Worm (Caenorhabditis elegans) whole organism, L4 larva: ENCODE measurements around the gene mec-7.

Source experiments
- F10B5.3 ChIP-seq: sonication (generic microtip); optimal IDR thresholded peaks from 2 replicates; lab custom pipeline; 2016; ENCODE audit warnings: mild to moderate bottlenecking, missing genetic modification characterization, missing compliant biosample characterization
- R02D3.7 ChIP-seq: fragments of 150-350 bp; sonication (generic microtip); optimal IDR thresholded peaks from 3 replicates; lab custom pipeline; 2014; ENCODE audit warnings: missing biosample characterization, missing genetic modification characterization
- aha-1 ChIP-seq: fragments of 150-350 bp; peaks from one replicate; lab custom pipeline; 2014; ENCODE audit warnings: missing biosample characterization, missing genetic modification characterization
- aly-2 ChIP-seq: sonication (generic microtip); optimal IDR thresholded peaks from 2 replicates; lab custom pipeline; 2018; ENCODE audit warnings: missing biosample characterization, missing genetic modification characterization
- ama-1 ChIP-seq: fragments of 150-350 bp; optimal IDR thresholded peaks from 2 replicates; lab custom pipeline; 2014; ENCODE audit warnings: inconsistent platforms, mixed read lengths
- attf-4 ChIP-seq: sonication (generic microtip); optimal IDR thresholded peaks from 3 replicates; lab custom pipeline; 2017; ENCODE audit warnings: missing biosample characterization, missing genetic modification characterization
- ceh-20 ChIP-seq: fragments of 200-800 bp; sonication (Bioruptor generic); IDR thresholded peaks from 2 replicates; pipeline ENCODE4 v1.3.6; 2022; ENCODE audit warnings: missing genetic modification reagents, missing genetic modification characterization, missing compliant biosample characterization
- ceh-28 ChIP-seq: fragments of 150-350 bp; optimal IDR thresholded peaks from 2 replicates; lab custom pipeline; 2014; ENCODE audit warnings: missing biosample characterization, missing genetic modification reagents, missing genetic modification characterization
- ceh-44 ChIP-seq: fragments of 200-800 bp; sonication (Bioruptor generic); IDR thresholded peaks from 2 replicates; pipeline ENCODE4 v1.3.6; 2022; ENCODE audit warnings: missing genetic modification reagents, missing genetic modification characterization, missing compliant biosample characterization
- ceh-82 ChIP-seq: sonication (generic microtip); optimal IDR thresholded peaks from 2 replicates; lab custom pipeline; 2017; ENCODE audit warnings: missing biosample characterization, missing genetic modification characterization
- cey-2 ChIP-seq: sonication (generic microtip); optimal IDR thresholded peaks from 3 replicates; lab custom pipeline; 2017; ENCODE audit warnings: missing genetic modification characterization, mild to moderate bottlenecking, missing compliant biosample characterization, antibody characterized with exemption, borderline replicate concordance; ENCODE audit not compliant: insufficient read depth
- daf-16 ChIP-seq, 3 experiments: sonication (generic microtip); optimal IDR thresholded peaks; 2 replicates each; lab custom pipeline; 2016 to 2017; ENCODE audit warnings: missing genetic modification characterization in 3 of 3, missing genetic modification reagents in 3 of 3, mild to moderate bottlenecking in 2 of 3, missing compliant biosample characterization in 2 of 3, missing biosample characterization in 1 of 3, moderate library complexity in 1 of 3
- dve-1 ChIP-seq: sonication (generic microtip); optimal IDR thresholded peaks from 2 replicates; lab custom pipeline; 2017; ENCODE audit warnings: antibody characterized with exemption, mild to moderate bottlenecking, missing genetic modification characterization, missing compliant biosample characterization; ENCODE audit not compliant: insufficient read depth
- egl-27 ChIP-seq: sonication (generic microtip); optimal IDR thresholded peaks from 3 replicates; lab custom pipeline; 2017; ENCODE audit warnings: missing biosample characterization, missing genetic modification reagents, missing genetic modification characterization
- hif-1 ChIP-seq, 2 experiments: sonication (generic microtip); optimal IDR thresholded peaks; 2 replicates each; lab custom pipeline; 2016 to 2017; ENCODE audit warnings: missing compliant biosample characterization in 2 of 2, missing genetic modification characterization in 2 of 2, missing genetic modification reagents in 2 of 2, missing genotype in 2 of 2, mild to moderate bottlenecking in 1 of 2
- hlh-30 ChIP-seq: sonication (generic microtip); optimal IDR thresholded peaks from 2 replicates; lab custom pipeline; 2017; ENCODE audit warnings: antibody characterized with exemption, mild to moderate bottlenecking, missing genetic modification characterization, missing compliant biosample characterization; ENCODE audit not compliant: insufficient read depth
- lim-7 ChIP-seq: fragments of 200-800 bp; sonication (Bioruptor generic); IDR thresholded peaks from 2 replicates; pipeline ENCODE4 v1.3.6; 2022; ENCODE audit warnings: missing genetic modification characterization, missing compliant biosample characterization
- lin-15B ChIP-seq: fragments of 150-350 bp; sonication (generic microtip); optimal IDR thresholded peaks from 3 replicates; lab custom pipeline; 2014; ENCODE audit warnings: missing biosample characterization, missing genetic modification characterization
- lin-29 ChIP-seq: fragments of 200-800 bp; sonication (Bioruptor generic); IDR thresholded peaks from 2 replicates; pipeline ENCODE4 v1.3.6; 2022; ENCODE audit warnings: missing genetic modification reagents, missing genetic modification characterization, missing compliant biosample characterization
- madf-5 ChIP-seq, 2 experiments: fragments of 200-800 bp; sonication (Bioruptor generic); IDR thresholded peaks; 2 replicates each; pipeline ENCODE4 v1.3.6; 2022; ENCODE audit warnings: missing compliant biosample characterization in 2 of 2, missing genetic modification characterization in 2 of 2
- mes-2 ChIP-seq: sonication (generic microtip); optimal IDR thresholded peaks from 2 replicates; lab custom pipeline; 2016; ENCODE audit warnings: missing genotype, mild to moderate bottlenecking, missing genetic modification characterization, missing compliant biosample characterization; ENCODE audit not compliant: poor library complexity, severe bottlenecking
- mxl-3 ChIP-seq: fragments of 200-800 bp; sonication (Bioruptor generic); optimal IDR thresholded peaks from 2 replicates; lab custom pipeline; 2018; ENCODE audit warnings: mild to moderate bottlenecking, missing genetic modification characterization, missing compliant biosample characterization
- nhr-25 ChIP-seq: sonication (generic microtip); optimal IDR thresholded peaks from 2 replicates; lab custom pipeline; 2017; ENCODE audit warnings: missing genetic modification characterization, mild to moderate bottlenecking, missing compliant biosample characterization, antibody characterized with exemption, moderate library complexity, borderline replicate concordance; ENCODE audit not compliant: insufficient read depth
- nhr-28 ChIP-seq: fragments of 150-350 bp; optimal IDR thresholded peaks from 2 replicates; lab custom pipeline; 2014; ENCODE audit warnings: missing biosample characterization, missing genetic modification characterization
- nhr-42 ChIP-seq: fragments of 200-800 bp; sonication (Bioruptor generic); IDR thresholded peaks from 2 replicates; pipeline ENCODE4 v1.3.6; 2022; ENCODE audit warnings: missing genetic modification characterization, missing compliant biosample characterization
- nhr-6 ChIP-seq: fragments of 150-350 bp; optimal IDR thresholded peaks from 2 replicates; lab custom pipeline; 2014; ENCODE audit warnings: missing biosample characterization, missing genetic modification characterization
- nhr-77 ChIP-seq: fragments of 150-350 bp; optimal IDR thresholded peaks from 2 replicates; lab custom pipeline; 2014; ENCODE audit warnings: missing biosample characterization, missing genetic modification characterization
- pha-4 ChIP-seq, 2 experiments: fragments of 150-350 bp in 1 of 2; fragments of 200-800 bp in 1 of 2; sonication (Bioruptor generic) in 1 of 2; IDR thresholded peaks in 1 of 2; optimal IDR thresholded peaks in 1 of 2; 2 replicates each; pipeline versions ENCODE4 v1.3.6 to Lab custom; 2014 to 2022; ENCODE audit warnings: missing genetic modification characterization in 2 of 2, missing genetic modification reagents in 2 of 2, missing biosample characterization in 1 of 2, missing compliant biosample characterization in 1 of 2
- php-3 ChIP-seq: fragments of 200-800 bp; sonication (Bioruptor generic); IDR thresholded peaks from 2 replicates; pipeline ENCODE4 v1.3.6; 2022; ENCODE audit warnings: missing genetic modification reagents, missing genetic modification characterization, missing compliant biosample characterization
- pqm-1 ChIP-seq: sonication (generic microtip); optimal IDR thresholded peaks from 2 replicates; lab custom pipeline; 2017; ENCODE audit warnings: missing biosample characterization, missing genetic modification characterization
- saeg-2 ChIP-seq: fragments of 200-800 bp; sonication (Bioruptor generic); IDR thresholded peaks from 2 replicates; pipeline ENCODE4 v1.3.6; 2022; ENCODE audit warnings: missing genetic modification reagents, missing genetic modification characterization, missing compliant biosample characterization
- sdz-12 ChIP-seq: fragments of 200-800 bp; sonication (Bioruptor generic); optimal IDR thresholded peaks from 2 replicates; lab custom pipeline; 2018; ENCODE audit warnings: mild to moderate bottlenecking, missing genetic modification characterization, missing compliant biosample characterization
- set-16 ChIP-seq: fragments of 200-800 bp; sonication (Bioruptor generic); IDR thresholded peaks from 2 replicates; pipeline ENCODE4 v1.3.6; 2022; ENCODE audit warnings: missing genetic modification reagents, missing genetic modification characterization, missing compliant biosample characterization
- spr-3 ChIP-seq: fragments of 200-800 bp; sonication (Bioruptor generic); optimal IDR thresholded peaks from 2 replicates; lab custom pipeline; 2018; ENCODE audit warnings: mild to moderate bottlenecking, missing genetic modification characterization, missing compliant biosample characterization
- unc-62 ChIP-seq, 3 experiments: fragments of 150-350 bp in 1 of 3; sonication (generic microtip); optimal IDR thresholded peaks in 2 of 3; peaks in 1 of 3; 1 replicate in 1 of 3; 2 replicates in 2 of 3; lab custom pipeline; 2014 to 2017; ENCODE audit warnings: missing biosample characterization in 3 of 3, missing genetic modification characterization in 3 of 3, missing genetic modification reagents in 3 of 3, missing genotype in 1 of 3
- zag-1 ChIP-seq: fragments of 150-350 bp; optimal IDR thresholded peaks from 2 replicates; lab custom pipeline; 2014; ENCODE audit warnings: missing biosample characterization, missing genetic modification characterization
- zip-11 ChIP-seq: fragments of 200-800 bp; sonication (Bioruptor generic); IDR thresholded peaks from 2 replicates; pipeline ENCODE4 v1.3.6; 2022; ENCODE audit warnings: missing genetic modification characterization, missing compliant biosample characterization
- zip-2 ChIP-seq: fragments of 150-350 bp; optimal IDR thresholded peaks from 2 replicates; lab custom pipeline; 2014; ENCODE audit warnings: missing biosample characterization, missing genetic modification characterization
- ztf-7 ChIP-seq: fragments of 150-350 bp; optimal IDR thresholded peaks from 2 replicates; lab custom pipeline; 2014; ENCODE audit warnings: missing biosample characterization, missing genetic modification characterization

mec-7 gene

ce11 chrX:7808388-7808787, 31.9 kb upstream of the mec-7 start:
- TF ChIP-seq nhr-77 (tag; lab: Kevin White, UChicago) (no peak), cey-2 (tag; lab: Kevin White, UChicago) (no peak), saeg-2 (GFP tag; lab: Robert Waterston, UW) (no peak), daf-16 (GFP tag; optimal IDR thresholded peaks at IDR 0.05; lab: Kevin White, UChicago) (peak in 1 of 2 experiments; percentile 54), daf-16 (tag; optimal IDR thresholded peaks at IDR 0.05; lab: Kevin White, UChicago) (peak; percentile 89), ceh-28 (tag; lab: Kevin White, UChicago) (peak; percentile 65), hlh-30 (tag; lab: Kevin White, UChicago) (peak; percentile 7), aly-2 (tag; lab: Kevin White, UChicago) (no peak)

ce11 chrX:7800370-7800769, 23.9 kb upstream of the mec-7 start:
- TF ChIP-seq nhr-6 (no peak), php-3 (GFP tag; lab: Robert Waterston, UW) (0 out of 2 replicates have a peak, but pooled peaks have one; percentile 13), zip-2 (tag; lab: Kevin White, UChicago) (no peak), aly-2 (tag; lab: Kevin White, UChicago) (no peak), unc-62 (GFP tag; optimal IDR thresholded peaks at IDR 0.05 in 1 of 2; lab: Kevin White, UChicago) (peak in 1 of 2 experiments; percentile 59), unc-62 (tag; optimal IDR thresholded peaks at IDR 0.05; lab: Kevin White, UChicago) (no peak), ama-1 (lab: Kevin White, UChicago) (no peak), aha-1 (tag; lab: Kevin White, UChicago) (no peak), daf-16 (GFP tag; optimal IDR thresholded peaks at IDR 0.05; lab: Kevin White, UChicago) (no peak), daf-16 (tag; optimal IDR thresholded peaks at IDR 0.05; lab: Kevin White, UChicago) (peak; percentile 57)

- TF ChIP-seq nhr-28 (peak; percentile 19), zag-1 (tag; lab: Kevin White, UChicago) (no peak), php-3 (GFP tag; lab: Robert Waterston, UW) (0 out of 2 replicates have a peak, but pooled peaks have one; percentile 27), pqm-1 (peak; percentile 38), daf-16 (GFP tag; optimal IDR thresholded peaks at IDR 0.05; lab: Kevin White, UChicago) (no peak), daf-16 (tag; optimal IDR thresholded peaks at IDR 0.05; lab: Kevin White, UChicago) (peak; percentile 50), dve-1 (peak; percentile 28), spr-3 (GFP tag; lab: Kevin White, UChicago) (no peak), nhr-25 (tag; lab: Kevin White, UChicago) (no peak)
Observed at ce11 chrX:7799680-7800079, 23.2 kb upstream of the mec-7 start, which contains the start of gene gpx-7. TSS of gene gpx-7 (minus strand) at chrX:7799780.

ce11 chrX:7798248-7799020, 21.9 kb upstream of the mec-7 start, which contains the start of gene adm-4:
TSS of gene adm-4 (minus strand) at chrX:7798298.
- no peak for TF ChIP-seq sdz-12
- no peak for TF ChIP-seq nhr-42
- TF ChIP-seq mxl-3 (GFP tag; lab: Kevin White, UChicago), result no peak
- no peak for TF ChIP-seq attf-4 (tag; lab: Kevin White, UChicago)
- TF ChIP-seq ceh-82, result no peak
- no peak for TF ChIP-seq unc-62 (GFP tag; optimal IDR thresholded peaks at IDR 0.05 in 1 of 2; lab: Kevin White, UChicago)
- TF ChIP-seq unc-62 (tag; optimal IDR thresholded peaks at IDR 0.05; lab: Kevin White, UChicago), result no peak
- TF ChIP-seq ztf-7 (tag; lab: Kevin White, UChicago), result peak; percentile 36
- no peak for TF ChIP-seq F10B5.3 (tag; lab: Kevin White, UChicago)
- no peak for TF ChIP-seq daf-16 (GFP tag; optimal IDR thresholded peaks at IDR 0.05; lab: Kevin White, UChicago)
- peak; percentile 73 for TF ChIP-seq daf-16 (tag; optimal IDR thresholded peaks at IDR 0.05; lab: Kevin White, UChicago)
- no peak for TF ChIP-seq ceh-20 (GFP tag; lab: Robert Waterston, UW)
- no peak for TF ChIP-seq lim-7 (GFP tag; lab: Robert Waterston, UW)
- TF ChIP-seq saeg-2 (GFP tag; lab: Robert Waterston, UW), result no peak
- TF ChIP-seq set-16, result no peak
- TF ChIP-seq php-3 (GFP tag; lab: Robert Waterston, UW), result peak; percentile 77
- TF ChIP-seq zag-1 (tag; lab: Kevin White, UChicago), result no peak
- TF ChIP-seq lin-15B, result no peak
- no peak for TF ChIP-seq madf-5 (GFP tag; IDR thresholded peaks at IDR 0.05; lab: Robert Waterston, UW)
- peak in 1 of 2 experiments; percentile 79 for TF ChIP-seq hif-1 (tag; optimal IDR thresholded peaks at IDR 0.05; lab: Kevin White, UChicago)
- TF ChIP-seq lin-29 (GFP tag; lab: Robert Waterston, UW), result no peak
- TF ChIP-seq egl-27 (tag; lab: Kevin White, UChicago), result no peak
- TF ChIP-seq pha-4 (GFP tag; IDR thresholded peaks at IDR 0.05; lab: Robert Waterston, UW), result no peak
- no peak for TF ChIP-seq pha-4 (tag; optimal IDR thresholded peaks at IDR 0.05; lab: Kevin White, UChicago)
- TF ChIP-seq mes-2, result peak; percentile 97
- no peak for TF ChIP-seq R02D3.7 (tag; lab: Kevin White, UChicago)
- TF ChIP-seq zip-11, result no peak
- no peak for TF ChIP-seq ceh-28 (tag; lab: Kevin White, UChicago)
- TF ChIP-seq ceh-44, result no peak
